Worm (Caenorhabditis elegans): ENCODE data around the gene clh-5.

Gene clh-5

ce11 chrII:9112851-9113250 lies 14.4 kb upstream of the clh-5 start, which contains the start of gene jun-1 (continued):
- TF ChIP-seq K11D2.4 (GFP tag; IDR thresholded peaks at IDR 0.05) (peak; percentile 59), madf-10 (tag; optimal IDR thresholded peaks at IDR 0.05) (peak; percentile 41), F23B12.7 (tag; optimal IDR thresholded peaks at IDR 0.05; ENCODE audit: insufficient read depth) (no peak), ceh-27 (GFP tag; optimal IDR thresholded peaks at IDR 0.05) (peak; percentile 71), F57A8.1 (GFP tag; optimal IDR thresholded peaks at IDR 0.05) (no peak), gei-17 (GFP tag; optimal IDR thresholded peaks at IDR 0.05) (peak; percentile 23), pha-4 (tag; optimal IDR thresholded peaks at IDR 0.05) (no peak), sea-2 (GFP tag; IDR thresholded peaks at IDR 0.05) (no peak), B0336.3 (GFP tag; IDR thresholded peaks at IDR 0.05) (peak; percentile 24; the same call in 1 of the 2 replicates), hsf-1 (GFP tag; IDR thresholded peaks at IDR 0.05) (0 out of 2 replicates have a peak, but pooled peaks have one; percentile 20), unc-62 (GFP tag; optimal IDR thresholded peaks at IDR 0.05) (peak; percentile 37), ets-4 (GFP tag; optimal IDR thresholded peaks at IDR 0.05) (no peak), B0019.2 (GFP tag; conservative IDR thresholded peaks at IDR 0.05) (no peak), C17E4.6 (GFP tag; IDR thresholded peaks at IDR 0.05) (no peak), sptf-2 (GFP tag; optimal IDR thresholded peaks at IDR 0.05) (no peak), lag-1 (GFP tag; IDR thresholded peaks at IDR 0.05) (no peak), snpc-4 (GFP tag; optimal IDR thresholded peaks at IDR 0.05) (no peak), snpc-4 (tag; optimal IDR thresholded peaks at IDR 0.05) (peak in 3 of 4 experiments; percentile 3 to 36 (median 26)), B0261.1 (tag; optimal IDR thresholded peaks at IDR 0.05) (no peak), ztf-22 (GFP tag; optimal IDR thresholded peaks at IDR 0.05) (no peak), lin-35 (GFP tag; optimal IDR thresholded peaks at IDR 0.05) (peak in 1 of 3 experiments; percentile 77), nhr-80 (tag; optimal IDR thresholded peaks at IDR 0.05) (peak; percentile 41), hrde-1 (tag; optimal IDR thresholded peaks at IDR 0.05; ENCODE audit: borderline replicate concordance) (no peak), lin-40 (tag; optimal IDR thresholded peaks at IDR 0.05) (peak; percentile 89), efl-1 (GFP tag; optimal IDR thresholded peaks at IDR 0.05) (no peak), T07F8.4 (tag; optimal IDR thresholded peaks at IDR 0.05) (no peak)

DNA sequence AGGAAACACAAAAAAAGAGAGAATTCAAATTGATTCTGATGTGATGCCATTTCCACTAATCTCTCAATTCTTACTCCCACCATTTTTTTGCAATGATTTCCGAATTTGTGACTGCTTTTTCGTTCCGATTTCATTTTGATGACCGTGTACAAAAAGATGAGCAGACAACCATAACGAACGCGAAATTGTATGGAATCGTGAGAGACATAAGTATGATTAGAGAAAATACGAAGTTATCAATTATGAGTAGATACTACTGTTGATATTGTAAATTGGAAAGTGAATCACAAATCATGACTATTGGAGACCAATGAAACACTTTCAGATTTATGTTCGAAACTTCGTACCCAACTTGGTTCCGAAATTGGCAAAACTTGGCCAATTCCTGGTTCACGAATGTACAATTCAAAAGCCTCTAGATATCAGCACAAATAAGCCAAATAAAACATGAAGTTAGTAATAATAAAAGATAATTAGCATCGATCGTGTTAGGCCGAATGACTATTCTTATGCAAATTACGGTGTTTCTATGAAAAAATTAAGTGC lies 13.1 kb upstream of the clh-5 start:
- no peak for TF ChIP-seq cebp-1 (GFP tag; IDR thresholded peaks at IDR 0.05)
- peak; percentile 24 for TF ChIP-seq cebp-1 (tag; optimal IDR thresholded peaks at IDR 0.05)
- TF ChIP-seq lsl-1 (GFP tag; optimal IDR thresholded peaks at IDR 0.05) = no peak
- TF ChIP-seq sptf-2 (GFP tag; optimal IDR thresholded peaks at IDR 0.05) = no peak
- TF ChIP-seq ceh-40 (GFP tag; IDR thresholded peaks at IDR 0.05) = no peak
- peak; percentile 62 for TF ChIP-seq nhr-80 (tag; optimal IDR thresholded peaks at IDR 0.05)
- TF ChIP-seq madf-6 (GFP tag; IDR thresholded peaks at IDR 0.05) = no peak
- TF ChIP-seq B0035.1 (tag; optimal IDR thresholded peaks at IDR 0.05) = no peak

DNA sequence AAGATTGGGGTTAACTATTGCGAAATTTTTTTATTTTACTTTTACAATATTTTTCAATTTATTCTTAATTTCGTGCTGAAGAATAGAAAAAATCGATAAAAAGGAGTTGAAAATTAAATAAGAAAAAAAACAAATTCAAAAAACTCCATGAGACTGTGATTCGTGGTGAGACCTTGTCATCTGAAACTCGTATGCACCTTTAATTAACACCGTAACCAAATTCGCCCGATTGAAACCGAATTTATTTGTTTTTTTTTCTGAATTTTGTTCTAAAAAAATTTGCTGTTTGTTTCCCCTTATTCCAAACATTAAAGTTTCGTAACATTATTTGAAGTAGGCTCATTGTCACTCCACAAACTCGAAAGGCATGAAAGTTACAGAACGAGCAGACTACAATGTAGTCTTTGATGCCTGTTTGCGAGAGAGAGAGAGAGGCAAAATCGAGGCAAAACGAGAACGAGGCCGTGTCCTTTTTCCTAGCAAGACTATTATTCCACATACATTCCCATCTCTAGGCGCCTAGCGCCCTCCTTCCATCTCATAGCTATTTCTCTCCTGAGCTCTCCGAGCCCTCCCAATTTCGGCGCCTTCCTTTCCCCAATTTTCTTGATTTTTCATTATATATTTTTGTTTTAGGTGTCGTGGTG lies 10.6 kb upstream of the clh-5 start, which contains the start of gene T24H10.4:
T24H10.4 (plus strand) TSS at position 630 of the 647 bp plus-strand sequence.
- TF ChIP-seq pha-4 (tag; optimal IDR thresholded peaks at IDR 0.05) = no peak
- TF ChIP-seq F33H1.4 (GFP tag; IDR thresholded peaks at IDR 0.05) = peak; percentile 83
- TF ChIP-seq mcd-1 (GFP tag; IDR thresholded peaks at IDR 0.05) = no peak
- 0 out of 2 replicates have a peak, but pooled peaks have one; percentile 45 for TF ChIP-seq zfh-2 (GFP tag; conservative IDR thresholded peaks at IDR 0.05)
- no peak for TF ChIP-seq F52B5.7 (tag; optimal IDR thresholded peaks at IDR 0.05)
- no peak for TF ChIP-seq unc-62 (GFP tag; optimal IDR thresholded peaks at IDR 0.05)
- TF ChIP-seq ZK185.1 (tag; optimal IDR thresholded peaks at IDR 0.05; ENCODE audit: poor library complexity, severe bottlenecking) = no peak
- TF ChIP-seq nfya-1 (tag; optimal IDR thresholded peaks at IDR 0.05; ENCODE audit: borderline replicate concordance, insufficient read depth) = no peak
- no peak for TF ChIP-seq ztf-18 (tag; optimal IDR thresholded peaks at IDR 0.05)
- TF ChIP-seq bed-1 (GFP tag; IDR thresholded peaks at IDR 0.05) = no peak
- no peak for TF ChIP-seq F23B12.7 (tag; optimal IDR thresholded peaks at IDR 0.05; ENCODE audit: insufficient read depth)
- TF ChIP-seq ets-4 (GFP tag; optimal IDR thresholded peaks at IDR 0.05) = no peak
- no peak for TF ChIP-seq chd-7 (tag; optimal IDR thresholded peaks at IDR 0.05)
- TF ChIP-seq snpc-1.3 (tag; optimal IDR thresholded peaks at IDR 0.05; ENCODE audit: insufficient read depth) = peak; percentile 15
- TF ChIP-seq F49E8.2 (tag; optimal IDR thresholded peaks at IDR 0.05; ENCODE audit: insufficient read depth) = no peak
- TF ChIP-seq D2030.7 (GFP tag; IDR thresholded peaks at IDR 0.05) = 0 out of 2 replicates have a peak, but pooled peaks have one; percentile 8
